Worm (Caenorhabditis elegans): ENCODE measurements around the gene T14F9.2.

ce11 chrX:2266777-2267176 is 32.7 kb downstream of the T14F9.2 start:
- TF ChIP-seq unc-86 (tag; optimal IDR thresholded peaks at IDR 0.05) (no peak), lin-14 (GFP tag; optimal IDR thresholded peaks at IDR 0.05) (peak; percentile 18), fos-1 (tag; optimal IDR thresholded peaks at IDR 0.05) (no peak), ztf-4 (tag; optimal IDR thresholded peaks at IDR 0.05) (no peak), dpl-1 (GFP tag; optimal IDR thresholded peaks at IDR 0.05) (no peak), irx-1 (tag; optimal IDR thresholded peaks at IDR 0.05) (no peak), pqm-1 (tag; optimal IDR thresholded peaks at IDR 0.05) (no peak), efl-1 (optimal IDR thresholded peaks at IDR 0.05) (no peak), efl-1 (GFP tag; optimal IDR thresholded peaks at IDR 0.05 in 1 of 2) (no peak)
